Worm (Caenorhabditis elegans) whole organism, L1 larva: ENCODE results near the gene Y40C5A.4.

Experiments used
- C16A3.4 ChIP-seq: fragments of 150-350 bp; optimal IDR thresholded peaks from 2 replicates; lab custom pipeline; 2014; ENCODE audit warnings: missing biosample characterization, missing genetic modification characterization
- F16B12.6 ChIP-seq: fragments of 150-350 bp; optimal IDR thresholded peaks from 2 replicates; lab custom pipeline; 2014; ENCODE audit warnings: missing biosample characterization, missing genetic modification characterization
- Y116A8C.19 ChIP-seq: sonication (generic microtip); optimal IDR thresholded peaks from 2 replicates; lab custom pipeline; 2016; ENCODE audit warnings: missing compliant biosample characterization, missing genetic modification characterization, borderline replicate concordance
- aha-1 ChIP-seq: fragments of 150-350 bp; optimal IDR thresholded peaks from 2 replicates; lab custom pipeline; 2014; ENCODE audit warnings: missing biosample characterization, missing genetic modification characterization
- ceh-8 ChIP-seq: fragments of 200-800 bp; sonication (Bioruptor generic); optimal IDR thresholded peaks from 2 replicates; lab custom pipeline; 2018; ENCODE audit warnings: mild to moderate bottlenecking, missing genetic modification characterization, moderate library complexity, missing compliant biosample characterization
- egl-27 ChIP-seq, 2 experiments: fragments of 150-350 bp in 1 of 2; sonication (generic microtip); optimal IDR thresholded peaks; 3 replicates each; lab custom pipeline; 2017 to 2018; ENCODE audit warnings: missing biosample characterization in 2 of 2, missing genetic modification characterization in 2 of 2, missing genetic modification reagents in 2 of 2
- fkh-10 ChIP-seq: sonication (generic microtip); optimal IDR thresholded peaks from 2 replicates; lab custom pipeline; 2017; ENCODE audit warnings: missing biosample characterization, missing genetic modification reagents, missing genetic modification characterization
- fkh-8 ChIP-seq: sonication (generic microtip); optimal IDR thresholded peaks from 2 replicates; lab custom pipeline; 2016; ENCODE audit warnings: mild to moderate bottlenecking, missing genetic modification characterization, missing compliant biosample characterization
- hlh-4 ChIP-seq: sonication (generic microtip); optimal IDR thresholded peaks from 2 replicates; lab custom pipeline; 2016; ENCODE audit warnings: mild to moderate bottlenecking, missing genetic modification characterization, missing compliant biosample characterization
- jun-1 ChIP-seq: fragments of 150-350 bp; optimal IDR thresholded peaks from 2 replicates; lab custom pipeline; 2014; ENCODE audit warnings: missing biosample characterization, missing genetic modification reagents, missing genetic modification characterization
- lin-13 ChIP-seq: fragments of 150-350 bp; optimal IDR thresholded peaks from 2 replicates; lab custom pipeline; 2014; ENCODE audit warnings: missing biosample characterization, missing genetic modification reagents, missing genetic modification characterization
- lin-14 ChIP-seq: fragments of 200-800 bp; sonication (Bioruptor generic); optimal IDR thresholded peaks from 2 replicates; lab custom pipeline; 2018; ENCODE audit warnings: mild to moderate bottlenecking, missing genetic modification characterization, moderate library complexity, missing compliant biosample characterization
- lin-39 ChIP-seq: fragments of 150-350 bp; optimal IDR thresholded peaks from 2 replicates; lab custom pipeline; 2014; ENCODE audit warnings: missing biosample characterization, missing genetic modification reagents, missing genetic modification characterization
- lir-3 ChIP-seq: sonication (generic microtip); optimal IDR thresholded peaks from 2 replicates; lab custom pipeline; 2016; ENCODE audit warnings: mild to moderate bottlenecking, missing genetic modification characterization, moderate library complexity, missing compliant biosample characterization; ENCODE audit not compliant: poor library complexity
- mep-1 ChIP-seq: fragments of 150-350 bp; optimal IDR thresholded peaks from 2 replicates; lab custom pipeline; 2014; ENCODE audit warnings: missing biosample characterization, missing genetic modification characterization
- nhr-20 ChIP-seq: sonication (generic microtip); optimal IDR thresholded peaks from 2 replicates; lab custom pipeline; 2016; ENCODE audit warnings: mild to moderate bottlenecking, missing genetic modification characterization, missing compliant biosample characterization
- nhr-71 ChIP-seq: sonication (generic microtip); optimal IDR thresholded peaks from 2 replicates; lab custom pipeline; 2016; ENCODE audit warnings: mild to moderate bottlenecking, missing genetic modification characterization, moderate library complexity, missing compliant biosample characterization
- nhr-77 ChIP-seq: fragments of 150-350 bp; optimal IDR thresholded peaks from 2 replicates; lab custom pipeline; 2014; ENCODE audit warnings: missing biosample characterization, missing genetic modification characterization
- pag-3 ChIP-seq: sonication (generic microtip); optimal IDR thresholded peaks from 2 replicates; lab custom pipeline; 2017; ENCODE audit warnings: missing genetic modification characterization, mild to moderate bottlenecking, missing compliant biosample characterization, antibody characterized with exemption, borderline replicate concordance; ENCODE audit not compliant: insufficient read depth
- pax-3 ChIP-seq: fragments of 200-800 bp; sonication (Bioruptor generic); optimal IDR thresholded peaks from 2 replicates; lab custom pipeline; 2018; ENCODE audit warnings: mild to moderate bottlenecking, missing genetic modification characterization, moderate library complexity, missing compliant biosample characterization
- snu-23 ChIP-seq: sonication (generic microtip); optimal IDR thresholded peaks from 2 replicates; lab custom pipeline; 2016; ENCODE audit warnings: missing genetic modification characterization, missing compliant biosample characterization
- tbx-2 ChIP-seq: sonication (generic microtip); optimal IDR thresholded peaks from 2 replicates; lab custom pipeline; 2016; ENCODE audit warnings: missing genetic modification characterization, missing compliant biosample characterization
- unc-62 ChIP-seq: fragments of 150-350 bp; optimal IDR thresholded peaks from 2 replicates; lab custom pipeline; 2014; ENCODE audit warnings: missing biosample characterization, missing genetic modification reagents, missing genetic modification characterization
- unc-86 ChIP-seq: sonication (generic microtip); optimal IDR thresholded peaks from 2 replicates; lab custom pipeline; 2016; ENCODE audit warnings: missing genetic modification characterization, missing compliant biosample characterization
- zag-1 ChIP-seq: fragments of 150-350 bp; optimal IDR thresholded peaks from 2 replicates; lab custom pipeline; 2014; ENCODE audit warnings: missing biosample characterization, missing genetic modification characterization
- zip-4 ChIP-seq: fragments of 200-800 bp; sonication (Bioruptor generic); optimal IDR thresholded peaks from 2 replicates; lab custom pipeline; 2018; ENCODE audit warnings: mild to moderate bottlenecking, missing genetic modification characterization, moderate library complexity, missing compliant biosample characterization

Y40C5A.4 gene

ce11 chrIV:7305325-7305724, 59.6 kb downstream of the Y40C5A.4 start, which contains the start of gene npr-27:
Gene npr-27, plus strand, starts transcription at chrIV:7305625.
- TF ChIP-seq Y116A8C.19 (no peak), nhr-77 (no peak), lir-3 (tag; lab: Kevin White, UChicago) (no peak), fkh-10 (GFP tag; lab: Kevin White, UChicago) (no peak), snu-23 (GFP tag; lab: Kevin White, UChicago) (no peak), nhr-20 (tag; lab: Kevin White, UChicago) (no peak), zag-1 (tag; lab: Kevin White, UChicago) (no peak), mep-1 (no peak), C16A3.4 (tag; lab: Kevin White, UChicago) (no peak), aha-1 (tag; lab: Kevin White, UChicago) (no peak), tbx-2 (tag; lab: Kevin White, UChicago) (no peak), zip-4 (GFP tag; lab: Kevin White, UChicago) (no peak), ceh-8 (GFP tag; lab: Kevin White, UChicago) (no peak), pag-3 (tag; lab: Kevin White, UChicago) (no peak), lin-14 (GFP tag; lab: Kevin White, UChicago) (no peak), jun-1 (no peak), F16B12.6 (tag; lab: Kevin White, UChicago) (no peak), unc-62 (GFP tag; lab: Kevin White, UChicago) (no peak), egl-27 (tag; optimal IDR thresholded peaks at IDR 0.05; lab: Kevin White, UChicago) (no peak), lin-39 (tag; lab: Kevin White, UChicago) (no peak)

DNA sequence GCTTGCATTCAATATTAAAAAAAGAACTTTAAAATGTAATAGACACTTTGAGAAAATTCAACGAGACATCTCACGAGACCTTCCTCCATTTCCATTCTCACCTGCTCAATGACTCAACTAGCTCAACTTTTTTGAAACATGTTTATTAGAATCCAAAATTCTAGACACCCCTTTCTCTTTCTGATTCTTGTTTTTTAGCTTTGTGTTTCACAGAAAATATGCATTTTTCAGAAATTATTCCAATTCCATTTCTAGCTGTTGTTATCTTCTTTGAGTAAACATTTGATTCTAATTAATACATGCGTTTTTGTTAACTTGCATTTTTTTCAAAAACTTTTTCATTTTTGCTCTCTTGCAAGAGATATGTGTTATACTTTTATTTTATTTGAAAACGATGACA, 63.4 kb downstream of the Y40C5A.4 start:
- no peak for TF ChIP-seq lin-13 (GFP tag; lab: Kevin White, UChicago)
- TF ChIP-seq pax-3 (tag; lab: Kevin White, UChicago): no peak
- peak; percentile 60 for TF ChIP-seq fkh-8 (tag; lab: Kevin White, UChicago)
- no peak for TF ChIP-seq unc-86 (tag; lab: Kevin White, UChicago)
- peak; percentile 69 for TF ChIP-seq hlh-4 (tag; lab: Kevin White, UChicago)
- peak; percentile 35 for TF ChIP-seq nhr-71 (tag; lab: Kevin White, UChicago)
